Worm (Caenorhabditis elegans) whole organism, L1 larva: ENCODE measurements around the gene T10B10.9.

Source experiments
- ama-1 ChIP-seq: fragments of 150-350 bp; optimal IDR thresholded peaks from 2 replicates; lab custom pipeline; 2014
- ceh-63 ChIP-seq: fragments of 200-800 bp; sonication (Bioruptor generic); optimal IDR thresholded peaks from 2 replicates; lab custom pipeline; 2018; ENCODE audit warnings: mild to moderate bottlenecking, missing genetic modification characterization, missing compliant biosample characterization
- fos-1 ChIP-seq: fragments of 150-350 bp; optimal IDR thresholded peaks from 2 replicates; lab custom pipeline; 2014; ENCODE audit warnings: missing biosample characterization, missing genetic modification characterization
- hlh-17 ChIP-seq: fragments of 200-800 bp; sonication (Bioruptor generic); optimal IDR thresholded peaks from 2 replicates; lab custom pipeline; 2018; ENCODE audit warnings: missing genetic modification characterization, mild to moderate bottlenecking, missing compliant biosample characterization, moderate library complexity, borderline replicate concordance
- hlh-4 ChIP-seq: sonication (generic microtip); optimal IDR thresholded peaks from 2 replicates; lab custom pipeline; 2016; ENCODE audit warnings: mild to moderate bottlenecking, missing genetic modification characterization, missing compliant biosample characterization
- nhr-237 ChIP-seq: fragments of 150-350 bp; optimal IDR thresholded peaks from 2 replicates; lab custom pipeline; 2014; ENCODE audit warnings: missing biosample characterization, missing genetic modification characterization
- nhr-28 ChIP-seq: fragments of 150-350 bp; optimal IDR thresholded peaks from 2 replicates; lab custom pipeline; 2014; ENCODE audit warnings: missing biosample characterization, missing genetic modification characterization
- nhr-76 ChIP-seq: sonication (generic microtip); optimal IDR thresholded peaks from 2 replicates; lab custom pipeline; 2017; ENCODE audit warnings: missing biosample characterization, missing genetic modification characterization
- nhr-77 ChIP-seq: fragments of 150-350 bp; optimal IDR thresholded peaks from 2 replicates; lab custom pipeline; 2014; ENCODE audit warnings: missing biosample characterization, missing genetic modification characterization
- snpc-4 ChIP-seq: fragments of 150-350 bp; optimal IDR thresholded peaks from 2 replicates; lab custom pipeline; 2014; ENCODE audit warnings: missing biosample characterization, missing genetic modification characterization
- unc-30 ChIP-seq: sonication (generic microtip); optimal IDR thresholded peaks from 2 replicates; lab custom pipeline; 2017; ENCODE audit warnings: missing biosample characterization, missing genetic modification characterization
- unc-62 ChIP-seq: fragments of 150-350 bp; optimal IDR thresholded peaks from 2 replicates; lab custom pipeline; 2014; ENCODE audit warnings: missing biosample characterization, missing genetic modification reagents, missing genetic modification characterization

ce11 chrX:15134941-15135340 lies 29.3 kb upstream of the T10B10.9 start:
- TF ChIP-seq fos-1 (no peak), snpc-4 (tag; lab: Kevin White, UChicago) (no peak), unc-62 (GFP tag; lab: Kevin White, UChicago) (no peak), hlh-4 (tag; lab: Kevin White, UChicago) (no peak), ama-1 (lab: Kevin White, UChicago) (no peak), nhr-77 (no peak), nhr-237 (tag; lab: Kevin White, UChicago) (no peak), hlh-17 (no peak), unc-30 (tag; lab: Kevin White, UChicago) (no peak), nhr-28 (tag; lab: Kevin White, UChicago) (no peak), ceh-63 (GFP tag; lab: Kevin White, UChicago) (no peak), nhr-76 (no peak)
